Fruit fly (Drosophila melanogaster): ENCODE results near the gene Dsk.

The Dsk gene

dm6 chr3R:4220780-4221179, 30.7 kb upstream of the Dsk start (continued):
- TF ChIP-seq Nf-YA (GFP tag; IDR thresholded peaks at IDR 0.05) (no peak), Poxn (GFP tag; IDR thresholded peaks at IDR 0.05) (no peak), hth (optimal IDR thresholded peaks at IDR 0.05) (no peak), CG16863 (GFP tag; optimal IDR thresholded peaks at IDR 0.05) (no peak), ind (GFP tag; optimal IDR thresholded peaks at IDR 0.05) (no peak), CG10267 (tag; optimal IDR thresholded peaks at IDR 0.05) (peak; percentile 45), odd (GFP tag; optimal IDR thresholded peaks at IDR 0.05) (no peak), cato (GFP tag; optimal IDR thresholded peaks at IDR 0.05; ENCODE audit: borderline replicate concordance) (no peak), Elba2 (GFP tag; optimal IDR thresholded peaks at IDR 0.05) (no peak), Hr39 (optimal IDR thresholded peaks at IDR 0.05) (no peak), pan (optimal IDR thresholded peaks at IDR 0.05) (no peak), pan (GFP tag; optimal IDR thresholded peaks at IDR 0.05 in 1 of 2, IDR thresholded peaks at IDR 0.05 in 1 of 2) (no peak), br (optimal IDR thresholded peaks at IDR 0.05) (no peak), Lhr (GFP tag; optimal IDR thresholded peaks at IDR 0.05) (peak; percentile 88), H2.0 (GFP tag; IDR thresholded peaks at IDR 0.05) (0 out of 2 replicates have a peak, but pooled peaks have one; percentile 23), CG11696 (GFP tag; IDR thresholded peaks at IDR 0.05) (no peak), usp (GFP tag; optimal IDR thresholded peaks at IDR 0.05) (no peak), E2f2 (GFP tag; IDR thresholded peaks at IDR 0.05) (peak; percentile 99), HLHmδ (GFP tag; optimal IDR thresholded peaks at IDR 0.05) (no peak), Opbp (GFP tag; IDR thresholded peaks at IDR 0.05; ENCODE audit: partially characterized antibody) (peak; percentile 98), dysf (GFP tag; IDR thresholded peaks at IDR 0.05) (peak; percentile 25; the same call in 1 of the 3 replicates), Xrp1 (GFP tag; IDR thresholded peaks at IDR 0.05) (peak; percentile 7; the same call in 1 of the 2 replicates), CG33557 (GFP tag; optimal IDR thresholded peaks at IDR 0.05) (no peak), CG42726 (GFP tag; IDR thresholded peaks at IDR 0.05; ENCODE audit: partially characterized antibody) (peak; percentile 98), Antp (GFP tag; optimal IDR thresholded peaks at IDR 0.05) (peak; percentile 36), CG31388 (GFP tag; optimal IDR thresholded peaks at IDR 0.05) (no peak), Ada2b (GFP tag; IDR thresholded peaks at IDR 0.05) (no peak), Lpt (GFP tag; optimal IDR thresholded peaks at IDR 0.05) (no peak), Hr78 (GFP tag; optimal IDR thresholded peaks at IDR 0.05) (no peak), CG11247 (GFP tag; IDR thresholded peaks at IDR 0.05) (peak; percentile 41; the same call in 1 of the 2 replicates), CG11398 (GFP tag; optimal IDR thresholded peaks at IDR 0.05) (no peak), pros (GFP tag; optimal IDR thresholded peaks at IDR 0.05) (no peak), CG4707 (GFP tag; optimal IDR thresholded peaks at IDR 0.05) (no peak), pfk (GFP tag; optimal IDR thresholded peaks at IDR 0.05) (no peak), Side (GFP tag; optimal IDR thresholded peaks at IDR 0.05) (no peak), CG12391 (tag; optimal IDR thresholded peaks at IDR 0.05) (no peak), CG12104 (GFP tag; optimal IDR thresholded peaks at IDR 0.05) (no peak), gfzf (GFP tag; optimal IDR thresholded peaks at IDR 0.05) (peak; percentile 31), ase (GFP tag; IDR thresholded peaks at IDR 0.05) (no peak), CG1647 (GFP tag; optimal IDR thresholded peaks at IDR 0.05) (peak; percentile 15), Stat92E (GFP tag; optimal IDR thresholded peaks at IDR 0.05) (peak in 1 of 3 experiments; percentile 6), CG8924 (tag; optimal IDR thresholded peaks at IDR 0.05) (no peak), CG31365 (tag; optimal IDR thresholded peaks at IDR 0.05) (no peak), CG2116 (GFP tag; optimal IDR thresholded peaks at IDR 0.05) (peak; percentile 86), CG3163 (GFP tag; optimal IDR thresholded peaks at IDR 0.05) (peak; percentile 28), CG18764 (GFP tag; optimal IDR thresholded peaks at IDR 0.05) (no peak), jumu (GFP tag; optimal IDR thresholded peaks at IDR 0.05) (peak; percentile 40), CTCF (GFP tag; optimal IDR thresholded peaks at IDR 0.05) (peak; percentile 68), Dek (tag; optimal IDR thresholded peaks at IDR 0.05) (peak; percentile 45), CG1603 (tag; optimal IDR thresholded peaks at IDR 0.05) (peak; percentile 78), ro (GFP tag; IDR thresholded peaks at IDR 0.05) (no peak), Dip2 (GFP tag; IDR thresholded peaks at IDR 0.05) (no peak), CG3726 (GFP tag; IDR thresholded peaks at IDR 0.05) (no peak)

Data from whole organism, embryonic.